Fruit fly (Drosophila melanogaster): ENCODE data around the gene Gr93d.

The Gr93d gene

DNA sequence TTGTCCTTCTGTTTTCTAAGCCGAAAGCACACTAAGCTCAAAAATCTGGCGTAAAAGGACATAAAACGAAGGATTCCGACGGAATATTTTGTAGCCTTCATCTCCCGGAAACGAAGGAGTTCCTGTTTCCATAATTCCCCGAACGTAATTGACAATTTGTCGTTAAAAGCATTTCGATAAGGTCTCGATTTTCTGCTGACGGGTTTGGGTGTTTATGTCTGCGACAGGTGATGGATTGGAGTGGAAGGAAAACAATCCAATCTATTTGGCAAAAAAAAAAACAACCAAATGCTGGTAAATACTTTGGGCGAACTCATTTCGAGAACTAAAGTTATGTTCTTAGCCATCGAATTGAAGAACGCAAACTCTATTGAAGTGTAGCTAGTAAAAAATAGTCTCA, at the start of gene Gr93d:
Gene Gr93d (minus strand): TSS at position 101 of the 400 bp plus-strand sequence.
- TF ChIP-seq CG8478 (optimal IDR thresholded peaks at IDR 0.05) = no peak
- TF ChIP-seq CTCF (optimal IDR thresholded peaks at IDR 0.05) = no peak

dm6 chr3R:21893929-21894328, 47.5 kb upstream of the Gr93d start:
- TF ChIP-seq CTCF (optimal IDR thresholded peaks at IDR 0.05) = no peak
- TF ChIP-seq CG8478 (optimal IDR thresholded peaks at IDR 0.05) = no peak

DNA sequence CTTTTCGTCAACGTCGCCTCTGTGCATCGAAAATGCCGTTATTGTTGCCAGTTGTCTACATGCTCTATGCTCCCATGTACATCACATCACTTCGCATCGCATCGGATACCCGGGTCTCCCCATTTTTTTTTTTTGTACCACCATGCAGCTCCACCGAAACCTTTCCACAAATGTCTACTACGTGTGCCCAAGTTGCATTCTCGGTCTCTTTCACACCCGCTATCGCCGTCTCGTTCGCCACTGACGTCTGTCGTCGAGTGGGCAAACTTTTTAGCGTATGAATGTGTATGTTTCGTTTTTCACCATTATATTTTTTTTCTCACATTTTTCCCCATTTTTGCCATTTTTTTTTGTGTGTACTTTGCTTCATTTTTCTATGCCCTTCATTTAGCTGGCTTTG, 46.0 kb upstream of the Gr93d start:
- TF ChIP-seq CTCF (optimal IDR thresholded peaks at IDR 0.05) (no peak), CG8478 (optimal IDR thresholded peaks at IDR 0.05) (no peak)

DNA sequence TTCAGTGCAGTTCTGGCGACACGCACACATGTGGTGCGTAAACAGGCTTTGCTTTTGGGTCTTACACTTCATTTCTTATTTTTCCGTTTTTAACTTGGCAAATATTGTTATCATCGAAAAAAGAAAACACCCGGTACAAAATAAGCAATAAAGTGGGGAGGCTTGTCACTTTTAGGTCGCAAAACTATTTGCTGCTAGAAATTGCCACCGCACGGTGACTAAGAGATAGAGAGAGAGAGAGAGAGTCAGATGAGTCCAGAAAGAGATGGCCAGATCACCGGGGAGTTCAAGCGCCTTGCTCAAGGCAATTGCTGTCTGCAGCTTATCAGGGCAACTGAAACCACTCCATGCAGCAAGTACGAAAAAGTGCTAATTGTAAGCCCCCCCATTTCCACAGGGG, 44.3 kb upstream of the Gr93d start:
- TF ChIP-seq CG8478 (optimal IDR thresholded peaks at IDR 0.05) (no peak), CTCF (optimal IDR thresholded peaks at IDR 0.05) (no peak)

DNA sequence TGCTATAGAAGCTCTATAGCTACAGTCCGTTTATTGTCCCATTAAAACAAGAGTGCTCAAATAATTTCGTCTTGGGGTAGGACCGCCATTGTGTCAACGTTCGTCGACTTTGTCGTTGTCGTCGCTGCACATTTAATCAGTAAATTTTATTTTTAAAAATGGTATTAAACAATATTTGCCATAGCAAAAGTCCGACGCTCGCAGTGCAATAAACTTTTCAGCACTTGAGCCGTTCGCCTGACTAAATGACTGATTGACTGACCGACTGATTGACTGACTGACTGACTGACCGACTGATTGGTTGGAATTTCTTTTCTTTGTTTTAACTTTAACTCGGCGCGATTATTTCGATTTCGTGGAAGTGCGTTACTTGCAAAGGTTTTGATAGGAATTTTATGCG, 43.5 kb upstream of the Gr93d start:
- TF ChIP-seq CTCF (optimal IDR thresholded peaks at IDR 0.05) (no peak), CG8478 (optimal IDR thresholded peaks at IDR 0.05) (no peak)

dm6 chr3R:21888696-21889602, 42.5 kb upstream of the Gr93d start, which contains the start of gene CG43844:
Gene CG43844 (plus strand): TSS chr3R:21889539.
- TF ChIP-seq CG8478 (optimal IDR thresholded peaks at IDR 0.05) (no peak), CTCF (optimal IDR thresholded peaks at IDR 0.05) (peak; percentile 76)

DNA sequence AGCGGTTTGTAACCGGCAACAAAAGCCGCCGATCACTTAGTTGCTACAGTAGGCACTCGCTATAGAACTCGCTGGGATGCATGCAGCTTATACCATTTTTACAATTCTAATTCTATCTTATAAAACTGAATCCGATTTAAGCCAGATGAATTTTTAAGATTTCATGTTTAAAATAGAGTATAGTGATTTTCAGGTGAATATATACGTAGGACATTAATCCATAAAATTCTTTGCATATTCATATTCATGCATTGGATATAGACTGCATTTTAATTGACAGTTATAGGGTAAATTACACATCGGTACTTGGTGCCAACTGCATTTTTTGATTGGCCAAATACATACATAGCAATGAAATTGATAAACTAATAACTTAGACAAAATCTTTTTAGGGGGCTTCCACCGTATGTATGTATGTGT, 41.1 kb upstream of the Gr93d start:
- no peak for TF ChIP-seq CTCF (optimal IDR thresholded peaks at IDR 0.05)
- TF ChIP-seq CG8478 (optimal IDR thresholded peaks at IDR 0.05) = no peak

DNA sequence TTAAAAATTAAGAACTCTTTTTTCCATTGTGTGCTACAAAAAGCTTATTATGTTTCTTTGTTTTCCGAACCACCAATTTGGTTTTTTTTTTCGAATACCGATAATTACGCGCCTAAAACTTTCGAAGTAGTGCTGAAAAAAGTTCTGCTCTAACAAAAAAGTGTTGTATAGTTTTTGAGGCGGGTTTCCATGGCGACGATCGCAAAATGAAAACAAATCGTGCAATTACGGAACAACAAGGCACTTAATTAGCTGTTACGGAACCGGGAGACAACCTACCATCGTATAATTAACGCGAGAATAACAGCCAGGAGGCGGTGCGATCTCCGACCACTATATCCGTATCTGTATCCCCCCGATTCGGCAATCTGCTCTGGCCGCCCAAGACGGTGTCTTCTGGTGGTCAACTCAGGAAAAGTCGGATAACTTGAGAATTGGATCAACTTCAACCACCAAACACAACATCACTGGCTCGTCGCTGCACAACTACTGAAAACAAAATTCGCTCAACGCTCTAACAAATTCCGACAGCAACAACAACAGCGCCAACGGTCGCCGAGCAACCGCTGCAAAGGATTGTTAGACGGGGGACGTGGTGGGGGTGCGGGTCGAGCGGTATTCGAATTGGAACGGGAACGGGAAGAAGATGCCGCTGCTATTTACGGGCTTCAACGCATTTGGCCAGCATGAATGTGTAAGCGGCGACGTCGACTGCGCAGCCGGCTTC, 40.6 kb upstream of the Gr93d start, which contains the start of the genes CG6678 and dnd:
Gene CG6678 (plus strand): TSS at position 169 of the 727 bp plus-strand sequence.
Gene dnd (minus strand): TSS at position 495 of the 727 bp plus-strand sequence.
- TF ChIP-seq CTCF (optimal IDR thresholded peaks at IDR 0.05) (no peak), CG8478 (optimal IDR thresholded peaks at IDR 0.05) (no peak)

- TF ChIP-seq CTCF (optimal IDR thresholded peaks at IDR 0.05) (no peak), CG8478 (optimal IDR thresholded peaks at IDR 0.05) (no peak)
These were observed 39.0 kb upstream of the Gr93d start, which contains the start of gene CG17819 for dm6 chr3R:21885450-21885849. Gene CG17819 (minus strand): TSS chr3R:21885550.

- no peak for TF ChIP-seq CG8478 (optimal IDR thresholded peaks at IDR 0.05)
- no peak for TF ChIP-seq CTCF (optimal IDR thresholded peaks at IDR 0.05)
These were observed 37.9 kb upstream of the Gr93d start, which contains the start of gene fit for dm6 chr3R:21884354-21884753. Gene fit (minus strand): TSS chr3R:21884454.

DNA sequence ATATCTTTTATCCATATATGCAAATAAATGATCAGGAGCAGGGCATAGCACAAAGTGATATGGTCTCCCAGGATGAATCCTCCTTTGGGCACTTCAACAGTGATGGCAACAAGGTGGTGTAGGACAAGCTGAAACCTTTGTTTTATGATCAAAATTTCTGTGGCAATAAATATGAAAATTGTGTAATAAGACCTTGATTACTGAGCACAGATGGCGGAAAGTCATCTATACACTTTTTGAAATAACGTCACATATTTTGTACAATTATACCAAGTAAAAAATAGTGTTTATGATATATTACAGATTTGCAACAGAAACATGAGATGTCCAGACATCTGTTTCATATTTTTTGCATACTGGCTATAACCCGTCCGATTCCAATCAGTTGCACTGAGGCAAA, 34.1 kb upstream of the Gr93d start, which contains the start of gene CG31465:
Gene CG31465 (plus strand): TSS at position 301 of the 400 bp plus-strand sequence.
- TF ChIP-seq CTCF (optimal IDR thresholded peaks at IDR 0.05) (no peak), CG8478 (optimal IDR thresholded peaks at IDR 0.05) (no peak)

DNA sequence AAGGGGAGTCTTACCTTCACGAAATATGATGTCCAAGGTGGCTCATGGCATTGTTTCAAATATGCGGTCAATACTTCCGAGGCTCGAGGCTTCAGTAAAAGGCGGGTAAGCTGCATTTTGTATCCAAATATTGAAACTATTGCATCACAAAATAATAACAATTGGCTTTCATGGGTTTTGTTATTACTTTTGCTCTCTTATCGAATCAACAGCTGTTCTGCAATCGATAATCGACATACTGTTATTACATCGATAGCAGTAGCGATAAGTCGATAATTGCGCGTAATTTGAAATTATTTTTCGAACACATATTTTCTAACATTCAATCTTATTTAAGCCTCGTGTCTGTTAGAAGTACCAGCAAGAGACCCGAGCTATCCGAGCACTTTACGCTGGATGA, 32.0 kb upstream of the Gr93d start, which contains the start of gene CG34148:
Gene CG34148 (minus strand): TSS at position 214 of the 400 bp plus-strand sequence.
- TF ChIP-seq CTCF (optimal IDR thresholded peaks at IDR 0.05) (no peak), CG8478 (optimal IDR thresholded peaks at IDR 0.05) (no peak)

DNA sequence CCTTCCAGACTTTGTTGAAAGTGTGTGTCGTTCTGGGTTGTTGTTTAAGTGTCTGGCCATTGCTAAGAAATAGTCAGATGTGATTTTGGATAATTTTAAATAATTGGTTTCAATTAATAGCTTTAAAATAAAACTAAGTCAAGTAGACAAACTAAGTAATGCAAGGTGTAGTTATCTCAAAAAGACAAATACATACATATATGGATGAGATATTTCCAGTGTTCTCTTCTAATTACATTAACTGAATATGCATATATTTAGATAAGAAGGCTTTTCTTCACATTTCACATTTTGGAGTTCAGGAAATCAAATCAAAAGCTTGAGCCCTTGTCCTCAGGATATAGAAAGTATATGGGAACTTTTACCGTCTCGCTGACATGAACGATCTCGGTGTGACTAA, 31.2 kb upstream of the Gr93d start, which contains the start of gene P5CDh2:
Gene P5CDh2 (plus strand): TSS at position 301 of the 400 bp plus-strand sequence.
- TF ChIP-seq CTCF (optimal IDR thresholded peaks at IDR 0.05) = no peak

dm6 chr3R:21874982-21875466, 28.6 kb upstream of the Gr93d start, which contains the start of gene CG6656:
Gene CG6656 (plus strand): TSS chr3R:21875293.
- TF ChIP-seq CTCF (optimal IDR thresholded peaks at IDR 0.05) (no peak), CG8478 (optimal IDR thresholded peaks at IDR 0.05) (no peak)

dm6 chr3R:21873439-21873838, 27.0 kb upstream of the Gr93d start, which contains the start of gene CG31178:
Gene CG31178 (plus strand): TSS chr3R:21873739.
- no peak for TF ChIP-seq CG8478 (optimal IDR thresholded peaks at IDR 0.05)
- no peak for TF ChIP-seq CTCF (optimal IDR thresholded peaks at IDR 0.05)
